Fruit fly (Drosophila melanogaster) whole organism, embryonic: ENCODE results near the gene hook.

Experiments used
- Bdp1 ChIP-seq: fragments of 200-800 bp; sonication (Bioruptor generic); optimal IDR thresholded peaks from 3 replicates; lab custom pipeline; 2016; ENCODE audit warnings: missing biosample characterization, missing genetic modification characterization
- CG1024 ChIP-seq: fragments of 200-800 bp; sonication (Bioruptor generic); IDR thresholded peaks from 2 replicates; pipeline ENCODE4 v1.3.6; 2022; ENCODE audit warnings: missing biosample characterization, missing genetic modification characterization
- CG10274 ChIP-seq: fragments of 200-800 bp; sonication (Bioruptor generic); optimal IDR thresholded peaks from 3 replicates; lab custom pipeline; 2017; ENCODE audit warnings: missing biosample characterization, mild to moderate bottlenecking, missing genetic modification characterization
- CG10431 ChIP-seq: fragments of 200-800 bp; sonication (Bioruptor generic); optimal IDR thresholded peaks from 3 replicates; lab custom pipeline; 2018; ENCODE audit warnings: missing biosample characterization, mild to moderate bottlenecking, missing genetic modification characterization
- CG11504 ChIP-seq: fragments of 200-800 bp; sonication (Bioruptor generic); optimal IDR thresholded peaks from 3 replicates; lab custom pipeline; 2019; ENCODE audit warnings: missing biosample characterization, mild to moderate bottlenecking, missing genetic modification characterization, moderate library complexity
- CG11560 ChIP-seq: fragments of 200-800 bp; sonication (Bioruptor generic); IDR thresholded peaks from 3 replicates; pipeline ENCODE4 v1.3.6; 2022; ENCODE audit warnings: missing biosample characterization, missing genetic modification characterization
- CG14710 ChIP-seq: fragments of 200-800 bp; sonication (Bioruptor generic); optimal IDR thresholded peaks from 3 replicates; lab custom pipeline; 2019; ENCODE audit warnings: missing biosample characterization, mild to moderate bottlenecking, missing genetic modification characterization, moderate library complexity
- CG15073 ChIP-seq: fragments of 200-800 bp; sonication (Bioruptor generic); optimal IDR thresholded peaks from 2 replicates; lab custom pipeline; 2016; ENCODE audit warnings: missing biosample characterization, missing genetic modification characterization
- CG16779 ChIP-seq: fragments of 200-800 bp; sonication (Bioruptor generic); IDR thresholded peaks from 2 replicates; pipeline ENCODE4 v1.3.6; 2022; ENCODE audit warnings: missing biosample characterization, missing genetic modification characterization
- CG17385 ChIP-seq: fragments of 200-800 bp; sonication (Bioruptor generic); optimal IDR thresholded peaks from 3 replicates; lab custom pipeline; 2018; ENCODE audit warnings: missing biosample characterization, mild to moderate bottlenecking, missing genetic modification characterization
- CG31224 ChIP-seq: fragments of 200-800 bp; sonication (Bioruptor generic); IDR thresholded peaks from 2 replicates; pipeline ENCODE4 v1.3.6; 2022; ENCODE audit warnings: missing biosample characterization, missing genetic modification characterization
- CG6175 ChIP-seq: fragments of 200-800 bp; sonication (Bioruptor generic); IDR thresholded peaks from 3 replicates; pipeline ENCODE4 v1.3.6; 2022; ENCODE audit warnings: missing biosample characterization, missing genetic modification characterization
- CG7786 ChIP-seq: fragments of 200-800 bp; sonication (Bioruptor generic); optimal IDR thresholded peaks from 2 replicates; lab custom pipeline; 2016; ENCODE audit warnings: missing biosample characterization, missing genetic modification characterization
- Gsc ChIP-seq: fragments of 200-800 bp; sonication (Bioruptor generic); IDR thresholded peaks from 2 replicates; pipeline ENCODE4 v1.3.6; 2022; ENCODE audit warnings: missing biosample characterization, missing genetic modification characterization
- HmgZ ChIP-seq: fragments of 200-800 bp; sonication (Bioruptor generic); optimal IDR thresholded peaks from 2 replicates; lab custom pipeline; 2018; ENCODE audit warnings: missing biosample characterization, mild to moderate bottlenecking, missing genetic modification characterization
- Hmr ChIP-seq: fragments of 200-800 bp; sonication (Bioruptor generic); optimal IDR thresholded peaks from 3 replicates; lab custom pipeline; 2017; ENCODE audit warnings: mild to moderate bottlenecking, missing biosample characterization, missing genetic modification reagents, missing genetic modification characterization
- Hr3 ChIP-seq: fragments of 200-800 bp; sonication (Bioruptor generic); optimal IDR thresholded peaks from 3 replicates; lab custom pipeline; 2016; ENCODE audit warnings: missing biosample characterization, missing genetic modification characterization
- Nf-YB ChIP-seq: fragments of 200-800 bp; sonication (Bioruptor generic); optimal IDR thresholded peaks from 3 replicates; lab custom pipeline; 2019; ENCODE audit warnings: missing biosample characterization, mild to moderate bottlenecking, missing genetic modification characterization, moderate library complexity
- Opbp ChIP-seq: fragments of 200-800 bp; sonication (Bioruptor generic); IDR thresholded peaks from 3 replicates; pipeline ENCODE4 v1.3.6; 2022; ENCODE audit warnings: missing biosample characterization, missing genetic modification characterization; ENCODE audit not compliant: partially characterized antibody
- Ssrp ChIP-seq: fragments of 200-800 bp; sonication (Bioruptor generic); optimal IDR thresholded peaks from 2 replicates; lab custom pipeline; 2018; ENCODE audit warnings: missing biosample characterization, mild to moderate bottlenecking, missing genetic modification characterization, moderate library complexity
- Xbp1 ChIP-seq: fragments of 200-800 bp; sonication (Bioruptor generic); optimal IDR thresholded peaks from 3 replicates; lab custom pipeline; 2016; ENCODE audit warnings: missing biosample characterization, mild to moderate bottlenecking, missing genetic modification characterization
- Xrp1 ChIP-seq: fragments of 200-800 bp; sonication (Bioruptor generic); IDR thresholded peaks from 2 replicates; pipeline ENCODE4 v1.3.6; 2022; ENCODE audit warnings: missing biosample characterization, missing genetic modification characterization
- ac ChIP-seq: fragments of 200-800 bp; sonication (Bioruptor generic); optimal IDR thresholded peaks from 3 replicates; lab custom pipeline; 2017; ENCODE audit warnings: missing biosample characterization, mild to moderate bottlenecking, missing genetic modification characterization
- al ChIP-seq: fragments of 200-800 bp; sonication (Bioruptor generic); IDR thresholded peaks from 2 replicates; pipeline ENCODE4 v1.3.6; 2022; ENCODE audit warnings: missing biosample characterization, missing genetic modification characterization
- ap ChIP-seq: fragments of 200-800 bp; sonication (Bioruptor generic); IDR thresholded peaks from 2 replicates; pipeline ENCODE4 v1.3.6; 2022; ENCODE audit warnings: missing biosample characterization, missing genetic modification characterization
- cas ChIP-seq: fragments of 200-800 bp; sonication (Bioruptor generic); IDR thresholded peaks from 2 replicates; pipeline ENCODE4 v1.3.6; 2022; ENCODE audit warnings: missing biosample characterization, missing genetic modification characterization
- chinmo ChIP-seq: fragments of 200-800 bp; sonication (Bioruptor generic); IDR thresholded peaks from 4 replicates; pipeline ENCODE4 v1.3.6; 2022; ENCODE audit warnings: missing biosample characterization, missing genetic modification characterization; ENCODE audit not compliant: partially characterized antibody
- ci ChIP-seq: fragments of 200-800 bp; sonication (Bioruptor generic); IDR thresholded peaks from 3 replicates; pipeline ENCODE4 v1.3.6; 2022; ENCODE audit warnings: missing biosample characterization, missing genetic modification characterization
- danr ChIP-seq: fragments of 200-800 bp; sonication (Bioruptor generic); IDR thresholded peaks from 2 replicates; pipeline ENCODE4 v1.3.6; 2022; ENCODE audit warnings: missing biosample characterization, missing genetic modification characterization
- disco-r ChIP-seq: fragments of 200-800 bp; sonication (Bioruptor generic); optimal IDR thresholded peaks from 2 replicates; lab custom pipeline; 2016; ENCODE audit warnings: missing biosample characterization, missing genetic modification characterization
- dpn ChIP-seq, 2 experiments: fragments of 200-800 bp; sonication (Bioruptor generic); optimal IDR thresholded peaks; 3 replicates each; lab custom pipeline; 2016; ENCODE audit warnings: missing biosample characterization in 2 of 2, missing genetic modification characterization in 2 of 2
- ewg ChIP-seq: fragments of 200-800 bp; sonication (Bioruptor generic); optimal IDR thresholded peaks from 3 replicates; lab custom pipeline; 2017; ENCODE audit warnings: mild to moderate bottlenecking, missing biosample characterization, missing genetic modification reagents, missing genetic modification characterization
- eyg ChIP-seq: fragments of 200-800 bp; sonication (Bioruptor generic); optimal IDR thresholded peaks from 3 replicates; lab custom pipeline; 2016; ENCODE audit warnings: missing biosample characterization, missing genetic modification characterization
- gcm ChIP-seq: fragments of 200-800 bp; sonication (Bioruptor generic); optimal IDR thresholded peaks from 2 replicates; lab custom pipeline; 2019; ENCODE audit warnings: missing biosample characterization, mild to moderate bottlenecking, missing genetic modification characterization, moderate library complexity
- grn ChIP-seq: fragments of 200-800 bp; sonication (Bioruptor generic); optimal IDR thresholded peaks from 3 replicates; lab custom pipeline; 2017; ENCODE audit warnings: missing biosample characterization, missing genetic modification characterization
- ind ChIP-seq: fragments of 200-800 bp; sonication (Bioruptor generic); optimal IDR thresholded peaks from 3 replicates; lab custom pipeline; 2016; ENCODE audit warnings: missing biosample characterization, missing genetic modification characterization
- jing ChIP-seq: fragments of 200-800 bp; sonication (Bioruptor generic); optimal IDR thresholded peaks from 2 replicates; lab custom pipeline; 2018; ENCODE audit warnings: missing biosample characterization, mild to moderate bottlenecking, missing genetic modification characterization
- nerfin-1 ChIP-seq: fragments of 200-800 bp; sonication (Bioruptor generic); optimal IDR thresholded peaks from 3 replicates; lab custom pipeline; 2019; ENCODE audit warnings: missing biosample characterization, mild to moderate bottlenecking, missing genetic modification characterization, moderate library complexity
- nom ChIP-seq: fragments of 200-800 bp; sonication (Bioruptor generic); optimal IDR thresholded peaks from 2 replicates; lab custom pipeline; 2017; ENCODE audit warnings: missing biosample characterization, missing genetic modification characterization, mild to moderate bottlenecking, moderate library complexity, missing genetic modification reagents
- onecut ChIP-seq: fragments of 200-800 bp; sonication (Bioruptor generic); IDR thresholded peaks from 2 replicates; pipeline ENCODE4 v1.3.6; 2022; ENCODE audit warnings: missing biosample characterization, missing genetic modification characterization
- pan ChIP-seq, 4 experiments: fragments of >200 bp in 3 of 4; fragments of 200-800 bp in 1 of 4; sonication (Bioruptor generic) in 1 of 4; optimal IDR thresholded peaks in 3 of 4; IDR thresholded peaks in 1 of 4; 2 replicates each; pipeline versions ENCODE4 v1.3.6 to Lab custom; 2017 to 2022; ENCODE audit warnings: missing biosample characterization in 2 of 4, missing genetic modification characterization in 2 of 4, mixed read lengths in 1 of 4
- pnt ChIP-seq: fragments of 200-800 bp; sonication (Bioruptor generic); optimal IDR thresholded peaks from 3 replicates; lab custom pipeline; 2016; ENCODE audit warnings: missing biosample characterization, missing genetic modification characterization
- ranshi ChIP-seq: fragments of 200-800 bp; sonication (Bioruptor generic); IDR thresholded peaks from 2 replicates; pipeline ENCODE4 v1.3.6; 2022; ENCODE audit warnings: missing biosample characterization, missing genetic modification characterization
- seq ChIP-seq: fragments of 200-800 bp; sonication (Bioruptor generic); IDR thresholded peaks from 2 replicates; pipeline ENCODE4 v1.3.6; 2022; ENCODE audit warnings: missing biosample characterization, missing genetic modification characterization
- sima ChIP-seq: fragments of 200-800 bp; sonication (Bioruptor generic); optimal IDR thresholded peaks from 2 replicates; lab custom pipeline; 2016; ENCODE audit warnings: missing biosample characterization, missing genetic modification characterization
- unc-4 ChIP-seq: fragments of 200-800 bp; sonication (Bioruptor generic); IDR thresholded peaks from 2 replicates; pipeline ENCODE4 v1.3.6; 2022; ENCODE audit warnings: missing biosample characterization, missing genetic modification characterization; ENCODE audit not compliant: partially characterized antibody
- unpg ChIP-seq: fragments of 200-800 bp; sonication (Bioruptor generic); optimal IDR thresholded peaks from 3 replicates; lab custom pipeline; 2018; ENCODE audit warnings: missing biosample characterization, mild to moderate bottlenecking, missing genetic modification characterization, moderate library complexity
- z ChIP-seq: fragments of 200-800 bp; sonication (Bioruptor generic); IDR thresholded peaks from 3 replicates; pipeline ENCODE4 v1.3.6; 2022; ENCODE audit warnings: missing biosample characterization, missing genetic modification characterization

The hook gene

dm6 chr2L:19014032-19014880 is 19.0 kb downstream of the hook start (continued):
- TF ChIP-seq Opbp (no peak), CG14710 (tag; lab: Kevin White, UChicago) (peak; percentile 61), cas (GFP tag; lab: Robert Waterston, UW) (no peak), pnt (GFP tag; lab: Kevin White, UChicago) (no peak), al (GFP tag; lab: Robert Waterston, UW) (0 out of 2 replicates have a peak, but pooled peaks have one; percentile 18), CG10431 (GFP tag; lab: Kevin White, UChicago) (peak; percentile 37), CG7786 (no peak), chinmo (GFP tag; lab: Robert Waterston, UW) (0 out of 4 replicates have a peak, but pooled peaks have one; percentile 58), ranshi (GFP tag; lab: Robert Waterston, UW) (peak; percentile 51; the same call in 1 of the 2 replicates), ap (GFP tag; lab: Robert Waterston, UW) (0 out of 2 replicates have a peak, but pooled peaks have one; percentile 24), Hmr (GFP tag; lab: Kevin White, UChicago) (peak; percentile 91), CG6175 (GFP tag; lab: Robert Waterston, UW) (no peak), CG31224 (GFP tag; lab: Robert Waterston, UW) (peak; percentile 51; the same call in 1 of the 2 replicates), CG17385 (GFP tag; lab: Kevin White, UChicago) (peak; percentile 80), ind (GFP tag; lab: Kevin White, UChicago) (peak; percentile 58), Bdp1 (no peak), seq (GFP tag; lab: Robert Waterston, UW) (peak; percentile 35; the same call in 1 of the 2 replicates), CG15073 (GFP tag; lab: Kevin White, UChicago) (no peak), HmgZ (tag; lab: Kevin White, UChicago) (peak; percentile 46), dpn (GFP tag; optimal IDR thresholded peaks at IDR 0.05; lab: Kevin White, UChicago) (peak; percentile 29 to 37), danr (GFP tag; lab: Robert Waterston, UW) (peak; percentile 65), CG11504 (peak; percentile 86), gcm (GFP tag; lab: Kevin White, UChicago) (peak; percentile 51), ac (no peak), CG1024 (GFP tag; lab: Robert Waterston, UW) (no peak), jing (GFP tag; lab: Kevin White, UChicago) (peak; percentile 4), pan (optimal IDR thresholded peaks at IDR 0.05; lab: Kevin White, UChicago) (no peak), pan (GFP tag; optimal IDR thresholded peaks at IDR 0.05 in 1 of 2, IDR thresholded peaks at IDR 0.05 in 1 of 2) (peak in 1 of 2 experiments; percentile 67), sima (GFP tag; lab: Kevin White, UChicago) (no peak), unpg (GFP tag; lab: Kevin White, UChicago) (peak; percentile 74), ewg (peak; percentile 64), grn (GFP tag; lab: Kevin White, UChicago) (no peak), Gsc (GFP tag; lab: Robert Waterston, UW) (no peak), nerfin-1 (peak; percentile 69), onecut (GFP tag; lab: Robert Waterston, UW) (peak; percentile 52), z (GFP tag; lab: Robert Waterston, UW) (no peak), ci (GFP tag; lab: Robert Waterston, UW) (peak; percentile 17; the same call in 1 of the 3 replicates), CG16779 (GFP tag; lab: Robert Waterston, UW) (no peak), unc-4 (no peak), CG10274 (peak; percentile 15), eyg (no peak), disco-r (GFP tag; lab: Kevin White, UChicago) (no peak), Xbp1 (GFP tag; lab: Kevin White, UChicago) (peak; percentile 65), Ssrp (tag; lab: Kevin White, UChicago) (peak; percentile 57), nom (GFP tag; lab: Kevin White, UChicago) (peak; percentile 18), Nf-YB (GFP tag; lab: Kevin White, UChicago) (peak; percentile 55), Hr3 (GFP tag; lab: Kevin White, UChicago) (peak; percentile 50), Xrp1 (peak; percentile 73), CG11560 (tag; lab: Robert Waterston, UW) (0 out of 3 replicates have a peak, but pooled peaks have one; percentile 32)
